Fruit fly (Drosophila melanogaster) Kc167 (cell line): ENCODE results near the gene mRpS26.

Experiments used
- insv ChIP-seq: fragments of >200 bp; optimal IDR thresholded peaks from 3 replicates; lab custom pipeline; 2018; ENCODE audit warnings: missing external identifiers
- psq ChIP-seq: fragments of >200 bp; optimal IDR thresholded peaks from 2 replicates; lab custom pipeline; 2017; ENCODE audit warnings: missing external identifiers

DNA sequence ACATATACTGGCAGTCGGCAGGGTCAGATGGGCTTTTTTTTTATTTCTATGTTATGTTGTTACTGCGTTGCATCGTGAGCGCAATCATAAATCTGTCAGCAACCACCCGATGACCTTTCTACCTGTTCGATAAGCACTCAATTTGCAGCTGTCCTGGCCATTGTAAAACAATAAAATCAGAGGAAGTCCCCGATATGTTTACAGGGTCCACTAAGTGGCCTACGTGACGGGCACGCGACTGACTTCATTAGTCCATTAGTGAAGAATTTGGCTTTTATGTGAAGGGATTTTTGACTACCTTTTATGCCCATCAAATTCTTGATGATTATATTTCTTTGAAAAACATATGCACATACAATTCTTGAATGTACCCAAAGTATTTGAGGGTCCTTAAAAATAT lies 31.9 kb downstream of the mRpS26 start:
- TF ChIP-seq psq (no peak), insv (no peak)
